Worm (Caenorhabditis elegans) whole organism, L2 larva: ENCODE measurements around the gene sart-3.

Experiments used
- F13H6.1 ChIP-seq: sonication (generic microtip); optimal IDR thresholded peaks from 2 replicates; lab custom pipeline; 2016; ENCODE audit warnings: missing genetic modification characterization, missing compliant biosample characterization
- ama-1 ChIP-seq: fragments of 150-350 bp; optimal IDR thresholded peaks from 2 replicates; lab custom pipeline; 2018; ENCODE audit warnings: inconsistent platforms
- blmp-1 ChIP-seq: sonication (generic microtip); optimal IDR thresholded peaks from 2 replicates; lab custom pipeline; 2017; ENCODE audit warnings: missing genetic modification characterization, mild to moderate bottlenecking, missing compliant biosample characterization, antibody characterized with exemption, moderate library complexity; ENCODE audit not compliant: insufficient read depth
- ceh-16 ChIP-seq: fragments of 150-350 bp; optimal IDR thresholded peaks from 2 replicates; lab custom pipeline; 2014; ENCODE audit warnings: missing biosample characterization, missing genetic modification characterization
- crh-2 ChIP-seq: sonication (generic microtip); optimal IDR thresholded peaks from 2 replicates; lab custom pipeline; 2017; ENCODE audit warnings: missing biosample characterization, missing genetic modification characterization
- dmd-4 ChIP-seq: sonication (generic microtip); optimal IDR thresholded peaks from 2 replicates; lab custom pipeline; 2017; ENCODE audit warnings: missing biosample characterization, missing genetic modification characterization
- fos-1 ChIP-seq: fragments of 150-350 bp; optimal IDR thresholded peaks from 2 replicates; lab custom pipeline; 2014; ENCODE audit warnings: missing biosample characterization, missing genetic modification characterization
- gmeb-1 ChIP-seq: fragments of 150-350 bp; optimal IDR thresholded peaks from 2 replicates; lab custom pipeline; 2014; ENCODE audit warnings: missing biosample characterization, missing genetic modification characterization
- lin-39 ChIP-seq: fragments of 150-350 bp; optimal IDR thresholded peaks from 2 replicates; lab custom pipeline; 2014; ENCODE audit warnings: missing biosample characterization, missing genetic modification reagents, missing genetic modification characterization
- mbf-1 ChIP-seq: sonication (generic microtip); optimal IDR thresholded peaks from 2 replicates; lab custom pipeline; 2017; ENCODE audit warnings: missing biosample characterization, missing genetic modification characterization
- mdl-1 ChIP-seq, 2 experiments: fragments of 150-350 bp in 1 of 2; sonication (generic microtip) in 1 of 2; optimal IDR thresholded peaks; 2 replicates each; lab custom pipeline; 2017; ENCODE audit warnings: missing biosample characterization in 2 of 2, missing genetic modification characterization in 2 of 2
- nhr-11 ChIP-seq: fragments of 150-350 bp; optimal IDR thresholded peaks from 2 replicates; lab custom pipeline; 2014; ENCODE audit warnings: missing biosample characterization, missing genetic modification characterization
- nhr-12 ChIP-seq: fragments of 150-350 bp; optimal IDR thresholded peaks from 2 replicates; lab custom pipeline; 2014; ENCODE audit warnings: missing biosample characterization, missing genetic modification characterization
- nhr-129 ChIP-seq: fragments of 150-350 bp; optimal IDR thresholded peaks from 2 replicates; lab custom pipeline; 2014; ENCODE audit warnings: missing biosample characterization, missing genetic modification characterization
- nhr-23 ChIP-seq: fragments of 150-350 bp; optimal IDR thresholded peaks from 2 replicates; lab custom pipeline; 2014; ENCODE audit warnings: missing biosample characterization, missing genetic modification reagents, missing genetic modification characterization
- nhr-25 ChIP-seq: fragments of 150-350 bp; sonication (generic microtip); optimal IDR thresholded peaks from 3 replicates; lab custom pipeline; 2014; ENCODE audit warnings: missing biosample characterization, missing genetic modification characterization
- nhr-6 ChIP-seq: fragments of 150-350 bp; optimal IDR thresholded peaks from 2 replicates; lab custom pipeline; 2014; ENCODE audit warnings: missing biosample characterization, missing genetic modification characterization
- nhr-77 ChIP-seq: fragments of 150-350 bp; optimal IDR thresholded peaks from 2 replicates; lab custom pipeline; 2014; ENCODE audit warnings: missing biosample characterization, missing genetic modification characterization
- skn-1 ChIP-seq: sonication (generic microtip); optimal IDR thresholded peaks from 2 replicates; lab custom pipeline; 2017; ENCODE audit warnings: missing biosample characterization, missing genetic modification characterization
- sma-3 ChIP-seq: sonication (generic microtip); optimal IDR thresholded peaks from 2 replicates; lab custom pipeline; 2016; ENCODE audit warnings: missing genetic modification reagents, missing genetic modification characterization, missing compliant biosample characterization
- sma-9 ChIP-seq, 2 experiments: fragments of 150-350 bp in 1 of 2; sonication (generic microtip) in 1 of 2; optimal IDR thresholded peaks; 2 replicates each; lab custom pipeline; 2014 to 2016; ENCODE audit warnings: missing genetic modification characterization in 2 of 2, mild to moderate bottlenecking in 1 of 2, missing biosample characterization in 1 of 2, missing compliant biosample characterization in 1 of 2, missing genetic modification reagents in 1 of 2, moderate library complexity in 1 of 2
- snpc-4 ChIP-seq: fragments of 150-350 bp; optimal IDR thresholded peaks from 2 replicates; lab custom pipeline; 2014; ENCODE audit warnings: missing biosample characterization, missing genetic modification characterization
- unc-55 ChIP-seq: fragments of 150-350 bp; sonication (generic microtip); optimal IDR thresholded peaks from 3 replicates; lab custom pipeline; 2014; ENCODE audit warnings: missing biosample characterization, missing genetic modification reagents, missing genetic modification characterization
- unc-62 ChIP-seq: fragments of 150-350 bp; optimal IDR thresholded peaks from 2 replicates; lab custom pipeline; 2014; ENCODE audit warnings: missing biosample characterization, missing genetic modification reagents, missing genetic modification characterization
- ztf-1 ChIP-seq: fragments of 200-800 bp; sonication (Bioruptor generic); conservative IDR thresholded peaks from 2 replicates; pipeline ENCODE4 v1.3.6; 2022; ENCODE audit warnings: missing genetic modification characterization, missing compliant biosample characterization
- ztf-11 ChIP-seq: sonication (generic microtip); optimal IDR thresholded peaks from 2 replicates; lab custom pipeline; 2017; ENCODE audit warnings: missing biosample characterization, missing genetic modification characterization

Gene sart-3

DNA sequence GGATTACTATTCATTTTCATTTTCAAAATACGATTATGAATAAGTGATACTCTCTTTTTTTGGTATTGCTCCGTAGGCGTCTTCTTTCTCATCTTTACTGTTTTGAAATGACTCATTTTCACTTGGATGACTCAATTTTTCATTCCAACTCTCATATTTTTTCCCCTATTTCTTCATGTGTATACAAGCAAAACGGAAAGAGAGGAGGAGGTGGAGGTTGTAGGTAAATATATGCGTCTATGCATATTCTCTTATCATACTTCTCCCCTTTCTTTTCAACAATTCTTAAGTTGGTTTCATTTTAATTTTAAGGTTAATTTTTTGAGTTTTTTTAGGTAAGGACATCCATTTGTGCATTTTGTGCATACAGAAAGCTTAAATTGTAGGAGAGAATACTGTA lies 46.7 kb downstream of the sart-3 start:
- no peak for TF ChIP-seq dmd-4
- peak; percentile 66 for TF ChIP-seq fos-1 (tag; lab: Kevin White, UChicago)

DNA sequence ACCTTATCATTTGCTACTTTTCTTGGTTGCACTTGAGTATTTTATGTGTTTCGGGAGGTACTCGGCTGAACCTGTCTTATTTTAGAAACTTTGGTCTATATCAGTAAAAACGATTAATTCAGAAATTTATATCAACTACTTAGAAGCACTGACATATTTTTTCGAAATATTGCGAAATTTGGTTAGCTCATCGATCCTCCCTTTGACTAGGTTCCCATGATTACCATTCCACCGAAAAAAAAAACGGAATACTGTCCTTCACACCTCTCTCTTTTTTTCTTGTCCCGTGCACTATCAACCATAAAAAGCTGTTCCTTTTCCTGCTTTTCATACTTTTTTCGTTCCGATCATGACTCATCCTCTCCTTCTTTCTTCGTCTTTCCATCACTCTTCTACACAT lies 47.5 kb downstream of the sart-3 start:
- TF ChIP-seq mdl-1 (tag; optimal IDR thresholded peaks at IDR 0.05; lab: Kevin White, UChicago) (no peak), sma-9 (GFP tag; optimal IDR thresholded peaks at IDR 0.05; lab: Kevin White, UChicago) (no peak), sma-9 (tag; optimal IDR thresholded peaks at IDR 0.05; lab: Kevin White, UChicago) (no peak), snpc-4 (tag; lab: Kevin White, UChicago) (no peak), ztf-1 (GFP tag; lab: Robert Waterston, UW) (no peak), lin-39 (tag; lab: Kevin White, UChicago) (no peak), nhr-129 (tag; lab: Kevin White, UChicago) (no peak), ama-1 (lab: Kevin White, UChicago) (no peak), blmp-1 (no peak), fos-1 (tag; lab: Kevin White, UChicago) (no peak), nhr-77 (tag; lab: Kevin White, UChicago) (no peak), skn-1 (no peak), nhr-23 (tag; lab: Kevin White, UChicago) (no peak), nhr-6 (tag; lab: Kevin White, UChicago) (no peak)

DNA sequence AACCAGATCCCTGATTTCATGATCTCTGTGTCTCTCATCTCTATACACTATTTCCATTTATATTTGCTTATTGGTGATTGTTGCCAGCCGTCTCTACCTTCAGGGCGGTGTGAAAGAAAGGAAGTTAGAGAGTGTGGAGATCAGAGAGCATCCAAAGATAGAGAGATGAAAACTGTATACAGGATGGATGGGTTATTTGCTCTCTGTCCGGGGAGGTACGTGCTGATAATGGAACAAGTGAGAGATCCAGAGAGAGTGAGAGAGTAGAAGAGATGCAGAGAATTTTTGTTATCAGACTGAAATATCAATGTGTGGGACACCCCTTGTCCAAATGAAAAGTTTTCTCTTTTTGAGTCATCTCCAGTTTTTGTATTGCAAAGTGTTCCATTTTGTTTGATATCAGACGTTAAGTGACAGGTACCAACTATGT lies 48.7 kb downstream of the sart-3 start:
- no peak for TF ChIP-seq unc-62 (GFP tag; lab: Kevin White, UChicago)
- TF ChIP-seq nhr-12 (tag; lab: Kevin White, UChicago), result no peak
- TF ChIP-seq sma-9 (GFP tag; optimal IDR thresholded peaks at IDR 0.05; lab: Kevin White, UChicago), result peak; percentile 50
- no peak for TF ChIP-seq sma-9 (tag; optimal IDR thresholded peaks at IDR 0.05; lab: Kevin White, UChicago)
- TF ChIP-seq unc-55 (GFP tag; lab: Kevin White, UChicago), result no peak
- no peak for TF ChIP-seq mbf-1
- TF ChIP-seq snpc-4 (tag; lab: Kevin White, UChicago), result no peak
- TF ChIP-seq sma-3, result peak; percentile 22
- TF ChIP-seq crh-2 (tag; lab: Kevin White, UChicago), result peak; percentile 46
- TF ChIP-seq nhr-11 (tag; lab: Kevin White, UChicago), result no peak
- TF ChIP-seq nhr-129 (tag; lab: Kevin White, UChicago), result peak; percentile 17
- TF ChIP-seq F13H6.1, result peak; percentile 84
- no peak for TF ChIP-seq nhr-77 (tag; lab: Kevin White, UChicago)
- no peak for TF ChIP-seq nhr-25 (tag; lab: Kevin White, UChicago)
- peak; percentile 33 for TF ChIP-seq gmeb-1 (tag; lab: Kevin White, UChicago)
- no peak for TF ChIP-seq ztf-11
- TF ChIP-seq dmd-4, result no peak
- TF ChIP-seq fos-1 (tag; lab: Kevin White, UChicago), result peak; percentile 97
- no peak for TF ChIP-seq ceh-16 (tag; lab: Kevin White, UChicago)
